Fruit fly (Drosophila melanogaster) whole organism, embryonic: ENCODE data around the gene CG11454.

Source experiments
- Adf1 ChIP-seq: fragments of 200-800 bp; sonication (Bioruptor generic); IDR thresholded peaks from 2 replicates; pipeline ENCODE4 v1.3.6; 2022; ENCODE audit warnings: missing biosample characterization, missing genetic modification characterization
- CG10543 ChIP-seq: fragments of 200-800 bp; sonication (Bioruptor generic); optimal IDR thresholded peaks from 3 replicates; lab custom pipeline; 2017; ENCODE audit warnings: missing biosample characterization, mild to moderate bottlenecking, missing genetic modification characterization, moderate library complexity
- CG11456 ChIP-seq: fragments of 200-800 bp; sonication (Bioruptor generic); IDR thresholded peaks from 3 replicates; pipeline ENCODE4 v1.3.6; 2022; ENCODE audit warnings: missing biosample characterization, missing genetic modification characterization
- CG11696 ChIP-seq: fragments of 200-800 bp; sonication (Bioruptor generic); IDR thresholded peaks from 2 replicates; pipeline ENCODE4 v1.3.6; 2022; ENCODE audit warnings: missing biosample characterization, missing genetic modification characterization
- CG13624 ChIP-seq: fragments of 200-800 bp; sonication (Bioruptor generic); optimal IDR thresholded peaks from 2 replicates; lab custom pipeline; 2016; ENCODE audit warnings: missing biosample characterization, missing genetic modification characterization
- CG14965 ChIP-seq: fragments of 200-800 bp; sonication (Bioruptor generic); optimal IDR thresholded peaks from 2 replicates; lab custom pipeline; 2016; ENCODE audit warnings: missing biosample characterization, missing genetic modification characterization, borderline replicate concordance
- CG15269 ChIP-seq: fragments of 200-800 bp; sonication (Bioruptor generic); optimal IDR thresholded peaks from 2 replicates; lab custom pipeline; 2018; ENCODE audit warnings: missing biosample characterization, mild to moderate bottlenecking, missing genetic modification characterization, moderate library complexity
- CG1529 ChIP-seq: fragments of 200-800 bp; sonication (Bioruptor generic); optimal IDR thresholded peaks from 3 replicates; lab custom pipeline; 2018; ENCODE audit warnings: missing biosample characterization, missing genetic modification characterization
- CG2202 ChIP-seq: fragments of 200-800 bp; sonication (Bioruptor generic); optimal IDR thresholded peaks from 2 replicates; lab custom pipeline; 2018; ENCODE audit warnings: missing biosample characterization, mild to moderate bottlenecking, missing genetic modification characterization
- CG3065 ChIP-seq: fragments of 200-800 bp; sonication (Bioruptor generic); optimal IDR thresholded peaks from 2 replicates; lab custom pipeline; 2016; ENCODE audit warnings: missing biosample characterization, missing genetic modification characterization
- CG34422 ChIP-seq: fragments of 200-800 bp; sonication (Bioruptor generic); IDR thresholded peaks from 3 replicates; pipeline ENCODE4 v1.3.6; 2022; ENCODE audit warnings: missing biosample characterization, missing genetic modification characterization
- CG3847 ChIP-seq: fragments of 200-800 bp; sonication (Bioruptor generic); IDR thresholded peaks from 2 replicates; pipeline ENCODE4 v1.3.6; 2022; ENCODE audit warnings: missing biosample characterization, missing genetic modification characterization
- CG4424 ChIP-seq: fragments of 200-800 bp; sonication (Bioruptor generic); optimal IDR thresholded peaks from 3 replicates; lab custom pipeline; 2016; ENCODE audit warnings: missing biosample characterization, missing genetic modification characterization
- CG5953 ChIP-seq: fragments of 200-800 bp; sonication (Bioruptor generic); IDR thresholded peaks from 2 replicates; pipeline ENCODE4 v1.3.6; 2022; ENCODE audit warnings: missing biosample characterization, missing genetic modification characterization
- CG8359 ChIP-seq: fragments of 200-800 bp; sonication (Bioruptor generic); optimal IDR thresholded peaks from 2 replicates; lab custom pipeline; 2017; ENCODE audit warnings: missing biosample characterization, mild to moderate bottlenecking, missing genetic modification characterization, borderline replicate concordance
- CG8924 ChIP-seq: fragments of 200-800 bp; optimal IDR thresholded peaks from 3 replicates; lab custom pipeline; 2019; ENCODE audit warnings: missing biosample characterization, mild to moderate bottlenecking, missing genetic modification characterization, moderate library complexity
- Dip3 ChIP-seq: fragments of 200-800 bp; sonication (Bioruptor generic); optimal IDR thresholded peaks from 3 replicates; lab custom pipeline; 2016; ENCODE audit warnings: missing biosample characterization, missing genetic modification characterization
- Elba2 ChIP-seq: fragments of 200-800 bp; sonication (Bioruptor generic); optimal IDR thresholded peaks from 3 replicates; lab custom pipeline; 2016; ENCODE audit warnings: missing biosample characterization, missing genetic modification characterization
- Ets65A ChIP-seq: fragments of 200-800 bp; sonication (Bioruptor generic); peaks from one replicate; lab custom pipeline; 2016; ENCODE audit warnings: missing biosample characterization, missing genetic modification characterization
- Gug ChIP-seq: fragments of 200-800 bp; sonication (Bioruptor generic); IDR thresholded peaks from 4 replicates; pipeline ENCODE4 v1.3.6; 2022; ENCODE audit warnings: missing biosample characterization, missing genetic modification characterization
- Med ChIP-seq: fragments of 200-800 bp; sonication (Bioruptor generic); peaks from one replicate; lab custom pipeline; 2016; ENCODE audit warnings: missing biosample characterization, missing genetic modification characterization, mild to moderate bottlenecking, inconsistent platforms, moderate library complexity
- Oli ChIP-seq: fragments of 200-800 bp; sonication (Bioruptor generic); optimal IDR thresholded peaks from 2 replicates; lab custom pipeline; 2018; ENCODE audit warnings: missing biosample characterization, mild to moderate bottlenecking, missing genetic modification characterization, moderate library complexity
- Pdp1 ChIP-seq, 2 experiments: fragments of 200-800 bp; sonication (Bioruptor generic); optimal IDR thresholded peaks; 3 replicates each; lab custom pipeline; 2016; ENCODE audit warnings: missing biosample characterization in 2 of 2, missing genetic modification characterization in 2 of 2, mild to moderate bottlenecking in 1 of 2, moderate library complexity in 1 of 2
- Six4 ChIP-seq: fragments of 200-800 bp; sonication (Bioruptor generic); optimal IDR thresholded peaks from 2 replicates; lab custom pipeline; 2016; ENCODE audit warnings: missing biosample characterization, missing genetic modification characterization
- Trl ChIP-seq, 3 experiments: fragments of >200 bp in 2 of 3; fragments of 200-800 bp in 1 of 3; sonication (Bioruptor generic) in 1 of 3; optimal IDR thresholded peaks; 2 replicates in 1 of 3; 3 replicates in 2 of 3; lab custom pipeline; 2016 to 2017; ENCODE audit warnings: missing biosample characterization in 1 of 3, missing genetic modification characterization in 1 of 3
- caup ChIP-seq: fragments of 200-800 bp; sonication (Bioruptor generic); optimal IDR thresholded peaks from 3 replicates; lab custom pipeline; 2017; ENCODE audit warnings: missing biosample characterization, mild to moderate bottlenecking, missing genetic modification characterization, moderate library complexity; ENCODE audit not compliant: severe bottlenecking
- cwo ChIP-seq: fragments of 200-800 bp; sonication (Bioruptor generic); optimal IDR thresholded peaks from 3 replicates; lab custom pipeline; 2017; ENCODE audit warnings: missing biosample characterization, missing genetic modification characterization, mild to moderate bottlenecking, moderate library complexity, missing genetic modification reagents
- dati ChIP-seq: fragments of 200-800 bp; sonication (Bioruptor generic); IDR thresholded peaks from 2 replicates; pipeline ENCODE4 v1.3.6; 2022; ENCODE audit warnings: missing biosample characterization, missing genetic modification characterization
- dysf ChIP-seq: fragments of 200-800 bp; sonication (Bioruptor generic); IDR thresholded peaks from 3 replicates; pipeline ENCODE4 v1.3.6; 2022; ENCODE audit warnings: missing biosample characterization, missing genetic modification characterization
- exex ChIP-seq: fragments of 200-800 bp; sonication (Bioruptor generic); optimal IDR thresholded peaks from 4 replicates; lab custom pipeline; 2018; ENCODE audit warnings: missing biosample characterization, mild to moderate bottlenecking, missing genetic modification characterization, moderate library complexity
- eyg ChIP-seq: fragments of 200-800 bp; sonication (Bioruptor generic); optimal IDR thresholded peaks from 3 replicates; lab custom pipeline; 2016; ENCODE audit warnings: missing biosample characterization, missing genetic modification characterization
- fd96Cb ChIP-seq: fragments of 200-800 bp; sonication (Bioruptor generic); optimal IDR thresholded peaks from 2 replicates; lab custom pipeline; 2018; ENCODE audit warnings: missing biosample characterization, mild to moderate bottlenecking, missing genetic modification characterization, moderate library complexity
- gce ChIP-seq: fragments of 200-800 bp; sonication (Bioruptor generic); IDR thresholded peaks from 3 replicates; pipeline ENCODE4 v1.3.6; 2022; ENCODE audit warnings: missing biosample characterization, missing genetic modification characterization
- gem ChIP-seq: fragments of 200-800 bp; sonication (Bioruptor generic); optimal IDR thresholded peaks from 2 replicates; lab custom pipeline; 2019; ENCODE audit warnings: missing biosample characterization, mild to moderate bottlenecking, missing genetic modification characterization, moderate library complexity
- grn ChIP-seq: fragments of 200-800 bp; sonication (Bioruptor generic); optimal IDR thresholded peaks from 3 replicates; lab custom pipeline; 2017; ENCODE audit warnings: missing biosample characterization, missing genetic modification characterization
- h ChIP-seq: fragments of >200 bp; optimal IDR thresholded peaks from 2 replicates; lab custom pipeline; 2017
- maf-S ChIP-seq: fragments of 200-800 bp; sonication (Bioruptor generic); optimal IDR thresholded peaks from 2 replicates; lab custom pipeline; 2016; ENCODE audit warnings: missing biosample characterization, missing genetic modification characterization
- mirr ChIP-seq: fragments of 200-800 bp; sonication (Bioruptor generic); optimal IDR thresholded peaks from 3 replicates; lab custom pipeline; 2018; ENCODE audit warnings: missing biosample characterization, mild to moderate bottlenecking, missing genetic modification characterization
- pan ChIP-seq, 4 experiments: fragments of >200 bp in 3 of 4; fragments of 200-800 bp in 1 of 4; sonication (Bioruptor generic) in 1 of 4; optimal IDR thresholded peaks in 3 of 4; IDR thresholded peaks in 1 of 4; 2 replicates each; pipeline versions ENCODE4 v1.3.6 to Lab custom; 2017 to 2022; ENCODE audit warnings: missing biosample characterization in 2 of 4, missing genetic modification characterization in 2 of 4, mixed read lengths in 1 of 4
- sd ChIP-seq: fragments of 200-800 bp; sonication (Bioruptor generic); optimal IDR thresholded peaks from 3 replicates; lab custom pipeline; 2018; ENCODE audit warnings: missing biosample characterization, mild to moderate bottlenecking, missing genetic modification characterization, moderate library complexity
- sens ChIP-seq: fragments of 200-800 bp; sonication (Bioruptor generic); peaks from one replicate; lab custom pipeline; 2016; ENCODE audit warnings: missing biosample characterization, missing genetic modification characterization
- sna ChIP-seq: fragments of 200-800 bp; sonication (Bioruptor generic); IDR thresholded peaks from 2 replicates; pipeline ENCODE4 v1.3.6; 2022; ENCODE audit warnings: missing biosample characterization, missing genetic modification characterization; ENCODE audit not compliant: partially characterized antibody
- ssp ChIP-seq: fragments of 200-800 bp; sonication (Bioruptor generic); IDR thresholded peaks from 2 replicates; pipeline ENCODE4 v1.3.6; 2022; ENCODE audit warnings: missing biosample characterization, missing genetic modification characterization
- sug ChIP-seq: fragments of 200-800 bp; optimal IDR thresholded peaks from 2 replicates; lab custom pipeline; 2019; ENCODE audit warnings: missing biosample characterization, mild to moderate bottlenecking, missing genetic modification characterization, moderate library complexity
- tna ChIP-seq: fragments of 200-800 bp; sonication (Bioruptor generic); IDR thresholded peaks from 2 replicates; pipeline ENCODE4 v1.3.6; 2022; ENCODE audit warnings: missing biosample characterization, missing genetic modification characterization; ENCODE audit not compliant: partially characterized antibody
- toy ChIP-seq: fragments of 200-800 bp; sonication (Bioruptor generic); IDR thresholded peaks from 2 replicates; pipeline ENCODE4 v1.3.6; 2022; ENCODE audit warnings: missing biosample characterization, missing genetic modification characterization
- usp ChIP-seq: fragments of >200 bp; optimal IDR thresholded peaks from 2 replicates; lab custom pipeline; 2017; ENCODE audit warnings: missing biosample characterization, missing genetic modification characterization
- vvl ChIP-seq: fragments of 200-800 bp; sonication (Bioruptor generic); IDR thresholded peaks from 2 replicates; pipeline ENCODE4 v1.3.6; 2022; ENCODE audit warnings: missing biosample characterization, missing genetic modification characterization

CG11454 gene

dm6 chr2L:136747-137709 lies 6.1 kb upstream of the CG11454 start:
- no peak for TF ChIP-seq Dip3 (GFP tag; lab: Kevin White, UChicago)
- TF ChIP-seq h (lab: Kevin White, UChicago), result no peak
- TF ChIP-seq sug (tag; lab: Kevin White, UChicago), result peak; percentile 69
- peak in 1 of 2 experiments; percentile 71 for TF ChIP-seq Pdp1 (GFP tag; optimal IDR thresholded peaks at IDR 0.05; lab: Kevin White, UChicago)
- no peak for TF ChIP-seq CG13624 (GFP tag; lab: Kevin White, UChicago)
- peak; percentile 96 for TF ChIP-seq exex (tag; lab: Kevin White, UChicago)
- no peak for TF ChIP-seq sd
- TF ChIP-seq Six4 (GFP tag; lab: Kevin White, UChicago), result no peak
- TF ChIP-seq Ets65A (GFP tag; lab: Kevin White, UChicago), result peak; percentile 65
- TF ChIP-seq grn (GFP tag; lab: Kevin White, UChicago), result peak; percentile 67
- no peak for TF ChIP-seq Trl (optimal IDR thresholded peaks at IDR 0.05; lab: Kevin White, UChicago)
- TF ChIP-seq Trl (GFP tag; optimal IDR thresholded peaks at IDR 0.05; lab: Kevin White, UChicago), result no peak
- TF ChIP-seq CG10543 (GFP tag; lab: Kevin White, UChicago), result peak; percentile 18
- no peak for TF ChIP-seq usp (GFP tag; lab: Kevin White, UChicago)
- 0 out of 2 replicates have a peak, but pooled peaks have one; percentile 22 for TF ChIP-seq CG5953 (GFP tag; lab: Robert Waterston, UW)
- TF ChIP-seq CG8359, result no peak
- peak; percentile 82 for TF ChIP-seq mirr (GFP tag; lab: Kevin White, UChicago)
- no peak for TF ChIP-seq Oli
- peak; percentile 35 for TF ChIP-seq cwo (GFP tag; lab: Kevin White, UChicago)
- 0 out of 2 replicates have a peak, but pooled peaks have one; percentile 14 for TF ChIP-seq tna
- TF ChIP-seq vvl (GFP tag; lab: Robert Waterston, UW), result no peak
- TF ChIP-seq CG11696 (GFP tag; lab: Robert Waterston, UW), result no peak
- no peak for TF ChIP-seq eyg
- TF ChIP-seq fd96Cb (tag; lab: Kevin White, UChicago), result no peak
- TF ChIP-seq CG8924 (tag; lab: Kevin White, UChicago), result no peak
- no peak for TF ChIP-seq CG14965 (GFP tag; lab: Kevin White, UChicago)
- no peak; the same call in 1 of the 2 replicates for TF ChIP-seq Adf1 (GFP tag; lab: Robert Waterston, UW)
- TF ChIP-seq maf-S (GFP tag; lab: Kevin White, UChicago), result no peak
- no peak for TF ChIP-seq CG1529 (GFP tag; lab: Kevin White, UChicago)
- TF ChIP-seq CG2202 (tag; lab: Kevin White, UChicago), result no peak
- TF ChIP-seq ssp (GFP tag; lab: Robert Waterston, UW), result no peak
- no peak for TF ChIP-seq Elba2
- TF ChIP-seq toy (GFP tag; lab: Robert Waterston, UW), result no peak
- TF ChIP-seq CG3065, result no peak
- no peak for TF ChIP-seq CG15269 (tag; lab: Kevin White, UChicago)
- TF ChIP-seq dysf (GFP tag; lab: Robert Waterston, UW), result 0 out of 3 replicates have a peak, but pooled peaks have one; percentile 13
- TF ChIP-seq Med (GFP tag; lab: Kevin White, UChicago), result peak; percentile 53
- peak; percentile 64 for TF ChIP-seq sens (GFP tag; lab: Kevin White, UChicago)
- no peak for TF ChIP-seq gem (tag; lab: Kevin White, UChicago)
- TF ChIP-seq CG3847, result peak; percentile 14; the same call in 1 of the 2 replicates
- TF ChIP-seq CG11456, result no peak
- TF ChIP-seq CG4424 (GFP tag; lab: Kevin White, UChicago), result no peak
- TF ChIP-seq pan (optimal IDR thresholded peaks at IDR 0.05; lab: Kevin White, UChicago), result no peak
- TF ChIP-seq pan (GFP tag; optimal IDR thresholded peaks at IDR 0.05 in 1 of 2, IDR thresholded peaks at IDR 0.05 in 1 of 2), result no peak
- TF ChIP-seq dati (GFP tag; lab: Robert Waterston, UW), result no peak
- TF ChIP-seq Gug (GFP tag; lab: Robert Waterston, UW), result no peak
- 0 out of 3 replicates have a peak, but pooled peaks have one; percentile 26 for TF ChIP-seq gce
- TF ChIP-seq caup (GFP tag; lab: Kevin White, UChicago), result peak; percentile 16
- TF ChIP-seq sna (GFP tag; lab: Robert Waterston, UW), result no peak
- no peak for TF ChIP-seq CG34422 (GFP tag; lab: Robert Waterston, UW)
